Fruit fly (Drosophila melanogaster) whole organism, adult: ENCODE measurements around the gene CG15864.

Experiments
- CG11617 ChIP-seq: fragments of 200-800 bp; sonication (Bioruptor generic); optimal IDR thresholded peaks from 2 replicates; lab custom pipeline; 2017; ENCODE audit warnings: mild to moderate bottlenecking, missing biosample characterization, missing genetic modification reagents, missing genetic modification characterization
- CG12768 ChIP-seq: fragments of 200-800 bp; sonication (Bioruptor generic); optimal IDR thresholded peaks from 2 replicates; lab custom pipeline; 2017; ENCODE audit warnings: missing biosample characterization, missing genetic modification characterization, mild to moderate bottlenecking, moderate library complexity, missing genetic modification reagents
- CG7045 ChIP-seq: fragments of 200-800 bp; sonication (Bioruptor generic); optimal IDR thresholded peaks from 2 replicates; lab custom pipeline; 2017; ENCODE audit warnings: missing biosample characterization, mild to moderate bottlenecking, missing genetic modification characterization
- Clk ChIP-seq: fragments of 200-800 bp; sonication (Bioruptor generic); optimal IDR thresholded peaks from 2 replicates; lab custom pipeline; 2017; ENCODE audit warnings: missing biosample characterization, missing genetic modification characterization
- toe ChIP-seq: fragments of 200-800 bp; sonication (Bioruptor generic); optimal IDR thresholded peaks from 2 replicates; lab custom pipeline; 2016; ENCODE audit warnings: missing biosample characterization, missing genetic modification characterization

- TF ChIP-seq CG11617 (GFP tag; lab: Kevin White, UChicago) (no peak), CG7045 (GFP tag; lab: Kevin White, UChicago) (no peak), toe (GFP tag; lab: Kevin White, UChicago) (no peak), Clk (GFP tag; lab: Kevin White, UChicago) (no peak), CG12768 (GFP tag; lab: Kevin White, UChicago) (no peak)
Observed at dm6 chr3R:8233864-8234263, 14.4 kb upstream of the CG15864 start.
